Fruit fly (Drosophila melanogaster) whole organism, embryonic: ENCODE measurements around the gene CG13928.

Experiments
- Ada2b ChIP-seq: fragments of 200-800 bp; sonication (Bioruptor generic); IDR thresholded peaks from 2 replicates; pipeline ENCODE4 v1.3.6; 2022; ENCODE audit warnings: missing biosample characterization, missing genetic modification characterization
- Awh ChIP-seq: fragments of 200-800 bp; sonication (Bioruptor generic); IDR thresholded peaks from 2 replicates; pipeline ENCODE4, ENCODE4 v1.3.6; 2022; ENCODE audit warnings: missing biosample characterization, missing genetic modification characterization
- Bdp1 ChIP-seq: fragments of 200-800 bp; sonication (Bioruptor generic); optimal IDR thresholded peaks from 3 replicates; lab custom pipeline; 2016; ENCODE audit warnings: missing biosample characterization, missing genetic modification characterization
- CG12155 ChIP-seq: fragments of 200-800 bp; sonication (Bioruptor generic); optimal IDR thresholded peaks from 3 replicates; lab custom pipeline; 2016; ENCODE audit warnings: missing biosample characterization, missing genetic modification characterization
- CG12219 ChIP-seq: fragments of 200-800 bp; sonication (Bioruptor generic); optimal IDR thresholded peaks from 3 replicates; lab custom pipeline; 2018; ENCODE audit warnings: missing biosample characterization, mild to moderate bottlenecking, missing genetic modification characterization
- CG15514 ChIP-seq: fragments of 200-800 bp; sonication (Bioruptor generic); optimal IDR thresholded peaks from 3 replicates; lab custom pipeline; 2017; ENCODE audit warnings: missing biosample characterization, missing genetic modification characterization, mild to moderate bottlenecking, moderate library complexity, missing genetic modification reagents
- CG17328 ChIP-seq: fragments of 200-800 bp; sonication (Bioruptor generic); IDR thresholded peaks from 2 replicates; pipeline ENCODE4 v1.3.6; 2022; ENCODE audit warnings: missing biosample characterization, missing genetic modification characterization
- CG17359 ChIP-seq: fragments of 200-800 bp; sonication (Bioruptor generic); optimal IDR thresholded peaks from 3 replicates; lab custom pipeline; 2018; ENCODE audit warnings: missing biosample characterization, mild to moderate bottlenecking, missing genetic modification characterization, moderate library complexity
- CG18599 ChIP-seq: fragments of 200-800 bp; sonication (Bioruptor generic); optimal IDR thresholded peaks from 3 replicates; lab custom pipeline; 2017; ENCODE audit warnings: missing biosample characterization, missing genetic modification characterization, mild to moderate bottlenecking, moderate library complexity, missing genetic modification reagents
- CG2129 ChIP-seq: fragments of 200-800 bp; sonication (Bioruptor generic); IDR thresholded peaks from 2 replicates; pipeline ENCODE4 v1.3.6; 2022; ENCODE audit warnings: missing biosample characterization, missing genetic modification characterization; ENCODE audit not compliant: partially characterized antibody
- CG31365 ChIP-seq: fragments of 200-800 bp; sonication (Bioruptor generic); optimal IDR thresholded peaks from 2 replicates; lab custom pipeline; 2018; ENCODE audit warnings: missing biosample characterization, mild to moderate bottlenecking, missing genetic modification characterization
- CG31388 ChIP-seq: fragments of 200-800 bp; sonication (Bioruptor generic); optimal IDR thresholded peaks from 2 replicates; lab custom pipeline; 2016; ENCODE audit warnings: missing biosample characterization, missing genetic modification characterization
- CG4282 ChIP-seq: fragments of 200-800 bp; sonication (Bioruptor generic); optimal IDR thresholded peaks from 2 replicates; lab custom pipeline; 2016; ENCODE audit warnings: missing biosample characterization, missing genetic modification characterization
- CG4854 ChIP-seq: fragments of 200-800 bp; sonication (Bioruptor generic); optimal IDR thresholded peaks from 2 replicates; lab custom pipeline; 2016; ENCODE audit warnings: missing biosample characterization, missing genetic modification characterization, inconsistent platforms
- CG6175 ChIP-seq: fragments of 200-800 bp; sonication (Bioruptor generic); IDR thresholded peaks from 3 replicates; pipeline ENCODE4 v1.3.6; 2022; ENCODE audit warnings: missing biosample characterization, missing genetic modification characterization
- CG7839 ChIP-seq: fragments of 200-800 bp; sonication (Bioruptor generic); optimal IDR thresholded peaks from 3 replicates; lab custom pipeline; 2018; ENCODE audit warnings: missing biosample characterization, mild to moderate bottlenecking, missing genetic modification characterization, moderate library complexity
- CG7928 ChIP-seq: fragments of 200-800 bp; sonication (Bioruptor generic); optimal IDR thresholded peaks from 2 replicates; lab custom pipeline; 2017; ENCODE audit warnings: missing biosample characterization, mild to moderate bottlenecking, missing genetic modification characterization
- CG9215 ChIP-seq: fragments of 200-800 bp; sonication (Bioruptor generic); IDR thresholded peaks from 2 replicates; pipeline ENCODE4 v1.3.6; 2022; ENCODE audit warnings: missing biosample characterization, missing genetic modification characterization
- Camta ChIP-seq: fragments of 200-800 bp; sonication (Bioruptor generic); optimal IDR thresholded peaks from 2 replicates; lab custom pipeline; 2016; ENCODE audit warnings: missing biosample characterization, missing genetic modification characterization
- Dfd ChIP-seq, 2 experiments: fragments of >200 bp; optimal IDR thresholded peaks; 2 replicates each; lab custom pipeline; 2017; ENCODE audit warnings: missing biosample characterization in 2 of 2, missing genetic modification characterization in 2 of 2
- Dip2 ChIP-seq: fragments of 200-800 bp; sonication (Bioruptor generic); IDR thresholded peaks from 2 replicates; pipeline ENCODE4 v1.3.6; 2022; ENCODE audit warnings: missing biosample characterization, missing genetic modification characterization
- Doc3 ChIP-seq: fragments of 200-800 bp; sonication (Bioruptor generic); IDR thresholded peaks from 3 replicates; pipeline ENCODE4 v1.3.6; 2022; ENCODE audit warnings: missing biosample characterization, missing genetic modification characterization; ENCODE audit not compliant: partially characterized antibody
- H2.0 ChIP-seq: fragments of 200-800 bp; sonication (Bioruptor generic); IDR thresholded peaks from 2 replicates; pipeline ENCODE4 v1.3.6; 2022; ENCODE audit warnings: missing biosample characterization, missing genetic modification characterization
- Hand ChIP-seq: fragments of 200-800 bp; sonication (Bioruptor generic); optimal IDR thresholded peaks from 2 replicates; lab custom pipeline; 2017; ENCODE audit warnings: mild to moderate bottlenecking, missing biosample characterization, missing genetic modification reagents, missing genetic modification characterization
- Hr51 ChIP-seq, 2 experiments: fragments of 200-800 bp; sonication (Bioruptor generic); optimal IDR thresholded peaks; 2 replicates in 1 of 2; 3 replicates in 1 of 2; lab custom pipeline; 2016 to 2018; ENCODE audit warnings: missing biosample characterization in 2 of 2, missing genetic modification characterization in 2 of 2, mild to moderate bottlenecking in 1 of 2, moderate library complexity in 1 of 2
- NK7.1 ChIP-seq: fragments of 200-800 bp; sonication (Bioruptor generic); optimal IDR thresholded peaks from 3 replicates; lab custom pipeline; 2016; ENCODE audit warnings: missing biosample characterization, missing genetic modification characterization
- NfI ChIP-seq: fragments of 200-800 bp; sonication (Bioruptor generic); optimal IDR thresholded peaks from 3 replicates; lab custom pipeline; 2018; ENCODE audit warnings: missing biosample characterization, mild to moderate bottlenecking, missing genetic modification characterization, moderate library complexity
- Spps ChIP-seq: fragments of 200-800 bp; sonication (Bioruptor generic); optimal IDR thresholded peaks from 2 replicates; lab custom pipeline; 2018; ENCODE audit warnings: missing biosample characterization, mild to moderate bottlenecking, missing genetic modification characterization
- YL-1 ChIP-seq: fragments of 200-800 bp; sonication (Bioruptor generic); optimal IDR thresholded peaks from 3 replicates; lab custom pipeline; 2017; ENCODE audit warnings: missing biosample characterization, mild to moderate bottlenecking, missing genetic modification characterization
- amos ChIP-seq: fragments of 200-800 bp; sonication (Bioruptor generic); IDR thresholded peaks from 2 replicates; pipeline ENCODE4 v1.3.6; 2022; ENCODE audit warnings: missing biosample characterization, missing genetic modification characterization; ENCODE audit not compliant: partially characterized antibody
- br ChIP-seq: fragments of >200 bp; optimal IDR thresholded peaks from 2 replicates; lab custom pipeline; 2017
- bsh ChIP-seq, 2 experiments: fragments of 200-800 bp; sonication (Bioruptor generic); optimal IDR thresholded peaks; 2 replicates each; lab custom pipeline; 2017 to 2018; ENCODE audit warnings: mild to moderate bottlenecking in 2 of 2, missing biosample characterization in 2 of 2, missing genetic modification characterization in 2 of 2, moderate library complexity in 1 of 2
- corto ChIP-seq: fragments of 200-800 bp; sonication (Bioruptor generic); optimal IDR thresholded peaks from 2 replicates; lab custom pipeline; 2016; ENCODE audit warnings: missing biosample characterization, mild to moderate bottlenecking, missing genetic modification characterization, moderate library complexity
- cwo ChIP-seq: fragments of 200-800 bp; sonication (Bioruptor generic); optimal IDR thresholded peaks from 3 replicates; lab custom pipeline; 2017; ENCODE audit warnings: missing biosample characterization, missing genetic modification characterization, mild to moderate bottlenecking, moderate library complexity, missing genetic modification reagents
- dpn ChIP-seq, 2 experiments: fragments of 200-800 bp; sonication (Bioruptor generic); optimal IDR thresholded peaks; 3 replicates each; lab custom pipeline; 2016; ENCODE audit warnings: missing biosample characterization in 2 of 2, missing genetic modification characterization in 2 of 2
- eve ChIP-seq, 2 experiments: fragments of >200 bp; optimal IDR thresholded peaks; 2 replicates each; lab custom pipeline; 2017; ENCODE audit warnings: missing biosample characterization in 2 of 2, missing genetic modification characterization in 2 of 2
- fu2 ChIP-seq: fragments of 200-800 bp; sonication (Bioruptor generic); optimal IDR thresholded peaks from 2 replicates; lab custom pipeline; 2016; ENCODE audit warnings: missing biosample characterization, missing genetic modification characterization
- hbn ChIP-seq: fragments of 200-800 bp; sonication (Bioruptor generic); IDR thresholded peaks from 2 replicates; pipeline ENCODE4 v1.3.6; 2022; ENCODE audit warnings: missing biosample characterization, missing genetic modification characterization; ENCODE audit not compliant: partially characterized antibody
- insv ChIP-seq, 2 experiments: fragments of 200-800 bp; sonication (Bioruptor generic); optimal IDR thresholded peaks; 3 replicates each; lab custom pipeline; 2016 to 2018; ENCODE audit warnings: missing biosample characterization in 2 of 2, missing genetic modification characterization in 2 of 2
- jigr1 ChIP-seq: fragments of 200-800 bp; sonication (Bioruptor generic); IDR thresholded peaks from 3 replicates; pipeline ENCODE4 v1.3.6; 2022; ENCODE audit warnings: missing biosample characterization, missing genetic modification characterization
- mam ChIP-seq: fragments of 200-800 bp; sonication (Bioruptor generic); optimal IDR thresholded peaks from 3 replicates; lab custom pipeline; 2016; ENCODE audit warnings: missing biosample characterization, missing genetic modification characterization
- nerfin-2 ChIP-seq: fragments of 200-800 bp; sonication (Bioruptor generic); IDR thresholded peaks from 2 replicates; pipeline ENCODE4 v1.3.6; 2022; ENCODE audit warnings: missing biosample characterization, missing genetic modification characterization; ENCODE audit not compliant: partially characterized antibody
- oc ChIP-seq: fragments of 200-800 bp; sonication (Bioruptor generic); optimal IDR thresholded peaks from 2 replicates; lab custom pipeline; 2018; ENCODE audit warnings: missing biosample characterization, mild to moderate bottlenecking, missing genetic modification characterization, moderate library complexity
- p53 ChIP-seq: fragments of 200-800 bp; sonication (Bioruptor generic); optimal IDR thresholded peaks from 2 replicates; lab custom pipeline; 2016; ENCODE audit warnings: missing biosample characterization, missing genetic modification characterization
- pho ChIP-seq: fragments of 200-800 bp; sonication (Bioruptor generic); optimal IDR thresholded peaks from 2 replicates; lab custom pipeline; 2016; ENCODE audit warnings: missing biosample characterization, missing genetic modification characterization
- sisA ChIP-seq: fragments of 200-800 bp; sonication (Bioruptor generic); IDR thresholded peaks from 2 replicates; pipeline ENCODE4 v1.3.6; 2022; ENCODE audit warnings: missing biosample characterization, missing genetic modification characterization
- slbo ChIP-seq: fragments of 200-800 bp; sonication (Bioruptor generic); IDR thresholded peaks from 2 replicates; pipeline ENCODE4 v1.3.6; 2022; ENCODE audit warnings: missing biosample characterization, missing genetic modification characterization
- trem ChIP-seq: fragments of 200-800 bp; optimal IDR thresholded peaks from 3 replicates; lab custom pipeline; 2019; ENCODE audit warnings: missing biosample characterization, mild to moderate bottlenecking, missing genetic modification characterization, moderate library complexity
- trh ChIP-seq: fragments of 200-800 bp; sonication (Bioruptor generic); optimal IDR thresholded peaks from 2 replicates; lab custom pipeline; 2016; ENCODE audit warnings: missing biosample characterization, missing genetic modification characterization
- tup ChIP-seq: fragments of 200-800 bp; sonication (Bioruptor generic); optimal IDR thresholded peaks from 2 replicates; lab custom pipeline; 2016; ENCODE audit warnings: missing biosample characterization, mild to moderate bottlenecking, missing genetic modification characterization, moderate library complexity
- wor ChIP-seq: fragments of 200-800 bp; sonication (Bioruptor generic); IDR thresholded peaks from 2 replicates; pipeline ENCODE4 v1.3.6; 2022; ENCODE audit warnings: missing biosample characterization, missing genetic modification characterization

Gene CG13928

DNA sequence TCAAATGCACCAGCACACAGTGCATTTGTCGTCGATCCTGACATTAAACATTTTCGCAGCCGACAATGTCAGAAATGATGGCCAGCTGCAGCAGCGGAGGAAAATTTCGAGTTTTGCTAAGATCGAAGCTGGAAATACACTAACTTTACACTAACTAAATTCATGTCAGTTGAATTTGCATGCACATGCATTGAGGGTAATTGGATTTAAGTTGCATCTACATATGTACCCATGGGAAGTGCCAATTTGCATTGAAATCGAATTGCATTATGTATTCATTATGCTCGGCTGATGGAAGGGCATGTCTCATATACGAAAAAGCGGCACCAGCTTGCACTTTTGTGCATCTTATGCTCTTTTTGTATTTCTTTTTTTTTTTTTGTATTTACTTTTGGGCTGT is 43.4 kb downstream of the CG13928 start (continued):
- no peak for TF ChIP-seq trem
- no peak for TF ChIP-seq cwo (GFP tag; lab: Kevin White, UChicago)
- no peak for TF ChIP-seq p53 (GFP tag; lab: Kevin White, UChicago)
- no peak for TF ChIP-seq CG15514 (GFP tag; lab: Kevin White, UChicago)
- TF ChIP-seq eve (GFP tag; optimal IDR thresholded peaks at IDR 0.05; lab: Kevin White, UChicago) = no peak
- TF ChIP-seq oc (tag; lab: Kevin White, UChicago) = no peak
- TF ChIP-seq bsh (GFP tag; optimal IDR thresholded peaks at IDR 0.05; lab: Kevin White, UChicago) = peak in 1 of 2 experiments; percentile 44
- no peak for TF ChIP-seq nerfin-2 (GFP tag; lab: Robert Waterston, UW)
- no peak for TF ChIP-seq dpn (GFP tag; optimal IDR thresholded peaks at IDR 0.05; lab: Kevin White, UChicago)
- no peak for TF ChIP-seq Hand
- TF ChIP-seq fu2 (GFP tag; lab: Kevin White, UChicago) = no peak
- TF ChIP-seq Dfd (GFP tag; optimal IDR thresholded peaks at IDR 0.05; lab: Kevin White, UChicago) = no peak
- no peak for TF ChIP-seq jigr1 (GFP tag; lab: Robert Waterston, UW)
- TF ChIP-seq CG17328 (GFP tag; lab: Robert Waterston, UW) = peak; percentile 33; the same call in 1 of the 2 replicates
- TF ChIP-seq br = no peak
- TF ChIP-seq trh (GFP tag; lab: Kevin White, UChicago) = no peak
- TF ChIP-seq amos (GFP tag; lab: Robert Waterston, UW) = no peak
- TF ChIP-seq NfI (GFP tag; lab: Kevin White, UChicago) = no peak
- no peak for TF ChIP-seq CG12219 (GFP tag; lab: Kevin White, UChicago)
- TF ChIP-seq NK7.1 (GFP tag; lab: Kevin White, UChicago) = no peak
- no peak for TF ChIP-seq CG6175 (GFP tag; lab: Robert Waterston, UW)
- no peak for TF ChIP-seq Bdp1 (GFP tag; lab: Kevin White, UChicago)
- no peak for TF ChIP-seq insv (GFP tag; optimal IDR thresholded peaks at IDR 0.05; lab: Kevin White, UChicago)
- peak; percentile 39; the same call in 1 of the 2 replicates for TF ChIP-seq sisA (GFP tag; lab: Robert Waterston, UW)
- no peak for TF ChIP-seq Dip2 (GFP tag; lab: Robert Waterston, UW)
- no peak for TF ChIP-seq slbo
- TF ChIP-seq CG12155 (GFP tag; lab: Kevin White, UChicago) = no peak
- no peak for TF ChIP-seq CG18599 (GFP tag; lab: Kevin White, UChicago)
- TF ChIP-seq Spps = no peak
- no peak for TF ChIP-seq CG4282
- TF ChIP-seq CG31365 (tag; lab: Kevin White, UChicago) = no peak
- no peak for TF ChIP-seq CG31388 (GFP tag; lab: Kevin White, UChicago)
- no peak for TF ChIP-seq CG9215 (GFP tag; lab: Robert Waterston, UW)
- peak; percentile 72 for TF ChIP-seq Awh (GFP tag; lab: Robert Waterston, UW)
- TF ChIP-seq tup (GFP tag; lab: Kevin White, UChicago) = no peak
- TF ChIP-seq CG17359 (tag; lab: Kevin White, UChicago) = peak; percentile 56
- no peak for TF ChIP-seq hbn (GFP tag; lab: Robert Waterston, UW)
- peak; percentile 72 for TF ChIP-seq corto (GFP tag; lab: Kevin White, UChicago)
- TF ChIP-seq CG7928 (GFP tag; lab: Kevin White, UChicago) = no peak
- no peak for TF ChIP-seq Doc3 (GFP tag; lab: Robert Waterston, UW)
- no peak for TF ChIP-seq CG4854 (GFP tag; lab: Kevin White, UChicago)
- TF ChIP-seq Ada2b = peak; percentile 42; the same call in 1 of the 2 replicates
- no peak for TF ChIP-seq H2.0 (GFP tag; lab: Robert Waterston, UW)
- TF ChIP-seq pho = no peak
- no peak for TF ChIP-seq YL-1 (GFP tag; lab: Kevin White, UChicago)
- no peak for TF ChIP-seq wor (GFP tag; lab: Robert Waterston, UW)
- no peak for TF ChIP-seq mam (GFP tag; lab: Kevin White, UChicago)
- peak; percentile 27 for TF ChIP-seq CG7839
- TF ChIP-seq CG2129 (GFP tag; lab: Robert Waterston, UW) = no peak
- no peak for TF ChIP-seq Hr51 (GFP tag; optimal IDR thresholded peaks at IDR 0.05; lab: Kevin White, UChicago)
- no peak for TF ChIP-seq Camta (GFP tag; lab: Kevin White, UChicago)
